Worm (Caenorhabditis elegans) whole organism, L4 larva: Measurements from ENCODE around the gene R148.8.

Source experiments
- aly-2 ChIP-seq: sonication (generic microtip); optimal IDR thresholded peaks from 2 replicates; lab custom pipeline; 2018; ENCODE audit warnings: missing biosample characterization, missing genetic modification characterization
- unc-39 ChIP-seq: sonication (generic microtip); optimal IDR thresholded peaks from 2 replicates; lab custom pipeline; 2017; ENCODE audit warnings: missing biosample characterization, missing genetic modification characterization
- unc-62 ChIP-seq, 3 experiments: fragments of 150-350 bp in 1 of 3; sonication (generic microtip); optimal IDR thresholded peaks in 2 of 3; peaks in 1 of 3; 1 replicate in 1 of 3; 2 replicates in 2 of 3; lab custom pipeline; 2014 to 2017; ENCODE audit warnings: missing biosample characterization in 3 of 3, missing genetic modification characterization in 3 of 3, missing genetic modification reagents in 3 of 3, missing genotype in 1 of 3

DNA sequence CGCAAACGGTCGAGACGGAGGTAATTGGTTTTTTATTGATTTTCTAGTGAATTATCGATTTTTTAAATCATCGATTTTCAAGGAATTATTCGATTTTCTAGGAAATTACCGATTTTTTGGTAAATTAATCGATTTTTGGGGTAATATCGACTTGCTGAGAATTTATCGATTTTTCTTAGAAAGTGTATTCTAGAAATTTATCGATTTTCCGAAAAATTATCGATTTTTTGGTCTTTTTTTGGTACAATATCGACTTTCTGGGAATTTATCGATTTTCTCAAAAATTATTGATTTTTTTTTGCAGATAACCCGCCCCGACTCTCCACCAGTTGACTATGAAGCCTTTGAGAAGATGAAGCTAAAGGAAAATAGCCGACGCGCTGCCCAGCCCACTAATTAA, 20.8 kb upstream of the R148.8 start:
- no peak for TF ChIP-seq unc-39 (tag; lab: Kevin White, UChicago)
- TF ChIP-seq unc-62 (GFP tag; optimal IDR thresholded peaks at IDR 0.05 in 1 of 2; lab: Kevin White, UChicago), result no peak
- TF ChIP-seq unc-62 (tag; optimal IDR thresholded peaks at IDR 0.05; lab: Kevin White, UChicago), result no peak
- no peak for TF ChIP-seq aly-2 (tag; lab: Kevin White, UChicago)
